Fruit fly (Drosophila melanogaster): Measurements from ENCODE around the gene CG33310.

CG33310 gene

dm6 chr2L:15039309-15039772 lies 12.7 kb downstream of the CG33310 start (continued):
- TF ChIP-seq CG7963 (GFP tag; IDR thresholded peaks at IDR 0.05; ENCODE audit: partially characterized antibody) (peak; percentile 91), mam (GFP tag; optimal IDR thresholded peaks at IDR 0.05) (peak; percentile 46), CG5245 (GFP tag; optimal IDR thresholded peaks at IDR 0.05) (no peak), CG6791 (GFP tag; IDR thresholded peaks at IDR 0.05; ENCODE audit: partially characterized antibody) (peak; percentile 93), nerfin-2 (GFP tag; IDR thresholded peaks at IDR 0.05; ENCODE audit: partially characterized antibody) (peak; percentile 79), Drgx (GFP tag; IDR thresholded peaks at IDR 0.05) (no peak), Camta (GFP tag; optimal IDR thresholded peaks at IDR 0.05) (peak; percentile 15), Tbp (GFP tag; optimal IDR thresholded peaks at IDR 0.05) (no peak), CG2120 (GFP tag; optimal IDR thresholded peaks at IDR 0.05) (peak; percentile 60), fd102C (GFP tag; optimal IDR thresholded peaks at IDR 0.05) (no peak), da (GFP tag; optimal IDR thresholded peaks at IDR 0.05) (no peak), tin (GFP tag; optimal IDR thresholded peaks at IDR 0.05) (peak; percentile 25), Dref (GFP tag; IDR thresholded peaks at IDR 0.05) (peak; percentile 94), Hr51 (GFP tag; optimal IDR thresholded peaks at IDR 0.05) (peak in 1 of 2 experiments; percentile 51), Fer3 (tag; optimal IDR thresholded peaks at IDR 0.05) (peak; percentile 3), CG6765 (GFP tag; optimal IDR thresholded peaks at IDR 0.05) (no peak), trem (tag; optimal IDR thresholded peaks at IDR 0.05) (peak; percentile 58), ato (GFP tag; IDR thresholded peaks at IDR 0.05; ENCODE audit: partially characterized antibody) (peak; percentile 87), CG9609 (GFP tag; optimal IDR thresholded peaks at IDR 0.05) (peak; percentile 34), CG12391 (tag; optimal IDR thresholded peaks at IDR 0.05) (no peak), CG6272 (GFP tag; IDR thresholded peaks at IDR 0.05) (peak; percentile 55; the same call in 1 of the 2 replicates), shn (GFP tag; optimal IDR thresholded peaks at IDR 0.05) (peak; percentile 39), lmd (GFP tag; IDR thresholded peaks at IDR 0.05) (peak; percentile 22; the same call in 1 of the 2 replicates), CG4282 (GFP tag; optimal IDR thresholded peaks at IDR 0.05) (peak; percentile 21), HmgD (GFP tag; optimal IDR thresholded peaks at IDR 0.05) (peak; percentile 14), crp (GFP tag; optimal IDR thresholded peaks at IDR 0.05) (peak in 1 of 2 experiments; percentile 36), unc-4 (GFP tag; IDR thresholded peaks at IDR 0.05; ENCODE audit: partially characterized antibody) (peak; percentile 78), CG14710 (tag; optimal IDR thresholded peaks at IDR 0.05) (peak; percentile 25), Fer1 (GFP tag; optimal IDR thresholded peaks at IDR 0.05) (no peak), CG4617 (GFP tag; optimal IDR thresholded peaks at IDR 0.05; ENCODE audit: borderline replicate concordance) (peak; percentile 36), tna (GFP tag; IDR thresholded peaks at IDR 0.05; ENCODE audit: partially characterized antibody) (peak; percentile 76), CG13287 (GFP tag; IDR thresholded peaks at IDR 0.05; ENCODE audit: partially characterized antibody) (peak; percentile 81), E2f2 (GFP tag; IDR thresholded peaks at IDR 0.05) (peak; percentile 45), NFAT (GFP tag; IDR thresholded peaks at IDR 0.05) (peak; percentile 72), CG4424 (GFP tag; optimal IDR thresholded peaks at IDR 0.05) (peak; percentile 28), CG12071 (GFP tag; optimal IDR thresholded peaks at IDR 0.05) (no peak), knrl (GFP tag; IDR thresholded peaks at IDR 0.05; ENCODE audit: partially characterized antibody) (peak; percentile 85), Xbp1 (GFP tag; optimal IDR thresholded peaks at IDR 0.05) (peak; percentile 41), Opbp (GFP tag; IDR thresholded peaks at IDR 0.05; ENCODE audit: partially characterized antibody) (peak; percentile 93), pzg (GFP tag; optimal IDR thresholded peaks at IDR 0.05) (peak; percentile 74), CG14014 (GFP tag; IDR thresholded peaks at IDR 0.05) (no peak), chn (GFP tag; optimal IDR thresholded peaks at IDR 0.05) (peak; percentile 47), CG34376 (GFP tag; optimal IDR thresholded peaks at IDR 0.05) (peak; percentile 8), gfzf (GFP tag; optimal IDR thresholded peaks at IDR 0.05) (peak; percentile 11), CG12155 (GFP tag; optimal IDR thresholded peaks at IDR 0.05) (peak; percentile 26)
